Worm (Caenorhabditis elegans) whole organism, L1 larva: Measurements from ENCODE around the gene C17H11.6.

Experiments used
- C16A3.4 ChIP-seq: fragments of 150-350 bp; optimal IDR thresholded peaks from 2 replicates; lab custom pipeline; 2014; ENCODE audit warnings: missing biosample characterization, missing genetic modification characterization
- F16B12.6 ChIP-seq: fragments of 150-350 bp; optimal IDR thresholded peaks from 2 replicates; lab custom pipeline; 2014; ENCODE audit warnings: missing biosample characterization, missing genetic modification characterization
- aly-2 ChIP-seq: fragments of 150-350 bp; optimal IDR thresholded peaks from 2 replicates; lab custom pipeline; 2014; ENCODE audit warnings: missing biosample characterization, missing genetic modification characterization
- ama-1 ChIP-seq: fragments of 150-350 bp; optimal IDR thresholded peaks from 2 replicates; lab custom pipeline; 2014
- blmp-1 ChIP-seq: fragments of 150-350 bp; optimal IDR thresholded peaks from 2 replicates; lab custom pipeline; 2014; ENCODE audit warnings: missing biosample characterization, missing genetic modification characterization
- ces-1 ChIP-seq: fragments of 150-350 bp; optimal IDR thresholded peaks from 2 replicates; lab custom pipeline; 2014; ENCODE audit warnings: missing biosample characterization, missing genetic modification reagents, missing genetic modification characterization
- dsc-1 ChIP-seq: sonication (generic microtip); optimal IDR thresholded peaks from 2 replicates; lab custom pipeline; 2016; ENCODE audit warnings: mild to moderate bottlenecking, missing genetic modification characterization, missing compliant biosample characterization
- efl-1 ChIP-seq, 4 experiments: fragments of 150-350 bp; optimal IDR thresholded peaks in 3 of 4; peaks in 1 of 4; 1 replicate in 1 of 4; 2 replicates in 3 of 4; lab custom pipeline; 2014; ENCODE audit warnings: missing biosample characterization in 2 of 4, missing genetic modification characterization in 2 of 4, missing genetic modification reagents in 2 of 4
- egl-13 ChIP-seq: sonication (generic microtip); optimal IDR thresholded peaks from 2 replicates; lab custom pipeline; 2016; ENCODE audit warnings: missing genotype, missing genetic modification reagents, missing genetic modification characterization, missing compliant biosample characterization
- elt-2 ChIP-seq: sonication (generic microtip); optimal IDR thresholded peaks from 2 replicates; lab custom pipeline; 2016; ENCODE audit warnings: missing genetic modification characterization, mild to moderate bottlenecking, inconsistent platforms, missing compliant biosample characterization, missing genetic modification reagents
- elt-3 ChIP-seq, 6 experiments: fragments of 150-350 bp in 1 of 6; sonication (generic microtip); optimal IDR thresholded peaks; 2 replicates each; lab custom pipeline; 2017 to 2018; ENCODE audit warnings: missing biosample characterization in 6 of 6, missing genetic modification characterization in 6 of 6, inconsistent platforms in 1 of 6
- fkh-4 ChIP-seq: sonication (generic microtip); optimal IDR thresholded peaks from 2 replicates; lab custom pipeline; 2016; ENCODE audit warnings: missing compliant biosample characterization, missing genetic modification characterization, borderline replicate concordance
- grh-1 ChIP-seq: fragments of 200-800 bp; sonication (Bioruptor generic); IDR thresholded peaks from 2 replicates; pipeline ENCODE4 v1.3.6; 2022; ENCODE audit warnings: missing genetic modification reagents, missing genetic modification characterization, missing compliant biosample characterization
- hlh-4 ChIP-seq: sonication (generic microtip); optimal IDR thresholded peaks from 2 replicates; lab custom pipeline; 2016; ENCODE audit warnings: mild to moderate bottlenecking, missing genetic modification characterization, missing compliant biosample characterization
- hpl-2 ChIP-seq: fragments of 150-350 bp; optimal IDR thresholded peaks from 2 replicates; lab custom pipeline; 2014; ENCODE audit warnings: missing biosample characterization, missing genetic modification reagents, missing genetic modification characterization
- irx-1 ChIP-seq: sonication (generic microtip); optimal IDR thresholded peaks from 2 replicates; lab custom pipeline; 2016; ENCODE audit warnings: missing genetic modification characterization, missing compliant biosample characterization
- lin-13 ChIP-seq: fragments of 150-350 bp; optimal IDR thresholded peaks from 2 replicates; lab custom pipeline; 2014; ENCODE audit warnings: missing biosample characterization, missing genetic modification reagents, missing genetic modification characterization
- lin-15B ChIP-seq: fragments of 150-350 bp; sonication (generic microtip); optimal IDR thresholded peaks from 3 replicates; lab custom pipeline; 2014; ENCODE audit warnings: missing biosample characterization, missing genetic modification characterization
- lin-35 ChIP-seq, 2 experiments: fragments of 150-350 bp; optimal IDR thresholded peaks; 2 replicates each; lab custom pipeline; 2014; ENCODE audit warnings: missing biosample characterization in 2 of 2, missing genetic modification characterization in 2 of 2, missing genetic modification reagents in 2 of 2
- lin-39 ChIP-seq: fragments of 150-350 bp; optimal IDR thresholded peaks from 2 replicates; lab custom pipeline; 2014; ENCODE audit warnings: missing biosample characterization, missing genetic modification reagents, missing genetic modification characterization
- lir-3 ChIP-seq: sonication (generic microtip); optimal IDR thresholded peaks from 2 replicates; lab custom pipeline; 2016; ENCODE audit warnings: mild to moderate bottlenecking, missing genetic modification characterization, moderate library complexity, missing compliant biosample characterization; ENCODE audit not compliant: poor library complexity
- mab-9 ChIP-seq: fragments of 200-800 bp; sonication (Bioruptor generic); IDR thresholded peaks from 2 replicates; pipeline ENCODE4 v1.3.6; 2022; ENCODE audit warnings: missing genetic modification reagents, missing genetic modification characterization, missing compliant biosample characterization
- mdl-1 ChIP-seq, 2 experiments: fragments of 150-350 bp; optimal IDR thresholded peaks; 2 replicates each; lab custom pipeline; 2014 to 2017; ENCODE audit warnings: missing biosample characterization in 2 of 2, missing genetic modification characterization in 2 of 2, inconsistent platforms in 1 of 2
- mef-2 ChIP-seq: fragments of 150-350 bp; optimal IDR thresholded peaks from 2 replicates; lab custom pipeline; 2014; ENCODE audit warnings: missing biosample characterization, missing genetic modification characterization
- nhr-20 ChIP-seq: sonication (generic microtip); optimal IDR thresholded peaks from 2 replicates; lab custom pipeline; 2016; ENCODE audit warnings: mild to moderate bottlenecking, missing genetic modification characterization, missing compliant biosample characterization
- nhr-237 ChIP-seq: fragments of 150-350 bp; optimal IDR thresholded peaks from 2 replicates; lab custom pipeline; 2014; ENCODE audit warnings: missing biosample characterization, missing genetic modification characterization
- nhr-28 ChIP-seq: fragments of 150-350 bp; optimal IDR thresholded peaks from 2 replicates; lab custom pipeline; 2014; ENCODE audit warnings: missing biosample characterization, missing genetic modification characterization
- nhr-47 ChIP-seq: sonication (generic microtip); optimal IDR thresholded peaks from 2 replicates; lab custom pipeline; 2016; ENCODE audit warnings: mild to moderate bottlenecking, missing genetic modification characterization, moderate library complexity, missing compliant biosample characterization
- nhr-76 ChIP-seq: sonication (generic microtip); optimal IDR thresholded peaks from 2 replicates; lab custom pipeline; 2017; ENCODE audit warnings: missing biosample characterization, missing genetic modification characterization
- nhr-90 ChIP-seq: sonication (generic microtip); optimal IDR thresholded peaks from 2 replicates; lab custom pipeline; 2016; ENCODE audit warnings: mild to moderate bottlenecking, missing genetic modification characterization, missing compliant biosample characterization; ENCODE audit not compliant: poor library complexity
- pag-3 ChIP-seq: sonication (generic microtip); optimal IDR thresholded peaks from 2 replicates; lab custom pipeline; 2017; ENCODE audit warnings: missing genetic modification characterization, mild to moderate bottlenecking, missing compliant biosample characterization, antibody characterized with exemption, borderline replicate concordance; ENCODE audit not compliant: insufficient read depth
- pax-3 ChIP-seq: fragments of 200-800 bp; sonication (Bioruptor generic); optimal IDR thresholded peaks from 2 replicates; lab custom pipeline; 2018; ENCODE audit warnings: mild to moderate bottlenecking, missing genetic modification characterization, moderate library complexity, missing compliant biosample characterization
- pqm-1 ChIP-seq: sonication (generic microtip); optimal IDR thresholded peaks from 3 replicates; lab custom pipeline; 2017; ENCODE audit warnings: missing biosample characterization, missing genetic modification characterization
- skn-1 ChIP-seq: fragments of 150-350 bp; optimal IDR thresholded peaks from 2 replicates; lab custom pipeline; 2014; ENCODE audit warnings: missing biosample characterization, missing genetic modification characterization
- snu-23 ChIP-seq: sonication (generic microtip); optimal IDR thresholded peaks from 2 replicates; lab custom pipeline; 2016; ENCODE audit warnings: missing genetic modification characterization, missing compliant biosample characterization
- tbx-2 ChIP-seq: sonication (generic microtip); optimal IDR thresholded peaks from 2 replicates; lab custom pipeline; 2016; ENCODE audit warnings: missing genetic modification characterization, missing compliant biosample characterization
- tlp-1 ChIP-seq: fragments of 150-350 bp; optimal IDR thresholded peaks from 2 replicates; lab custom pipeline; 2014; ENCODE audit warnings: missing biosample characterization, missing genetic modification characterization
- unc-130 ChIP-seq: fragments of 150-350 bp; optimal IDR thresholded peaks from 2 replicates; lab custom pipeline; 2017; ENCODE audit warnings: missing biosample characterization, missing genetic modification characterization, inconsistent platforms
- unc-62 ChIP-seq: fragments of 150-350 bp; optimal IDR thresholded peaks from 2 replicates; lab custom pipeline; 2014; ENCODE audit warnings: missing biosample characterization, missing genetic modification reagents, missing genetic modification characterization
- unc-86 ChIP-seq: sonication (generic microtip); optimal IDR thresholded peaks from 2 replicates; lab custom pipeline; 2016; ENCODE audit warnings: missing genetic modification characterization, missing compliant biosample characterization
- vab-15 ChIP-seq: sonication (generic microtip); optimal IDR thresholded peaks from 2 replicates; lab custom pipeline; 2017; ENCODE audit warnings: missing genotype, mild to moderate bottlenecking, missing genetic modification characterization, missing compliant biosample characterization
- xbp-1 ChIP-seq: sonication (generic microtip); optimal IDR thresholded peaks from 2 replicates; lab custom pipeline; 2016; ENCODE audit warnings: missing genetic modification characterization, missing compliant biosample characterization
- zip-4 ChIP-seq: fragments of 200-800 bp; sonication (Bioruptor generic); optimal IDR thresholded peaks from 2 replicates; lab custom pipeline; 2018; ENCODE audit warnings: mild to moderate bottlenecking, missing genetic modification characterization, moderate library complexity, missing compliant biosample characterization
- ztf-11 ChIP-seq, 2 experiments: sonication (generic microtip); optimal IDR thresholded peaks; 2 replicates each; lab custom pipeline; 2016 to 2017; ENCODE audit warnings: missing genetic modification characterization in 2 of 2, missing biosample characterization in 1 of 2, missing compliant biosample characterization in 1 of 2

C17H11.6 gene

DNA sequence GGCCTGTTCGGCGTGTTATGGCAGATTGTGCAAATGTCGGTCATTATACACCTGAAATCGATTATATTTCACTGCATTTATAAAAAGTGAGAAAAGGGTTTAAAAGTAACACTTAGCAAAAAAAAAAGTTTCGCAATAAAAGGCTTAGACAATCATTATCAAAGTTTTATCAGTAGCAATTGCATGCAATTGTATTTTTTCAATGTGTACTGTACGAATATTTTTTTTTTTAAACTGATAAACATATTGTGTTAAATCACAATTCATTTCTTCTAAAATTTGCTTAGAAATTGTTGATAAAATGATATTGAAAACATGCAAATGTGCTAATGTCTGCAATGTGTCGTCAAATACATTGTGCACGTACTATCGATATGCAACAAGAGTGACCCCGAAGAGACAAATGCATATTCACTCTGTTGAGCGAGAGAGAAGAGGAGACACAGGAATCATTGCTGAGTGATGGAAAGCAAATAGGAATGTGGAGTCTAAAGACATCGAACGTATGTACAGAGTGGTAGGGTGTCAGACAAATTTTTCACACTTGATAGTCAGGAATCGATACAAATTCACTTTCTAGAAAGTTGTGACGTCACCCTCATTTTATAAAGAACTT, 67.2 kb downstream of the C17H11.6 start, which contains the start of gene C02B8.6 (continued):
- TF ChIP-seq dsc-1 (tag; lab: Kevin White, UChicago) (peak; percentile 13), mab-9 (no peak), efl-1 (optimal IDR thresholded peaks at IDR 0.05; lab: Kevin White, UChicago) (peak; percentile 29 to 36), efl-1 (GFP tag; optimal IDR thresholded peaks at IDR 0.05 in 1 of 2; lab: Kevin White, UChicago) (peak; percentile 44 to 84), fkh-4 (no peak), nhr-28 (no peak), nhr-76 (tag; lab: Kevin White, UChicago) (no peak), lin-13 (GFP tag; lab: Kevin White, UChicago) (no peak), pax-3 (tag; lab: Kevin White, UChicago) (no peak), nhr-90 (tag; lab: Kevin White, UChicago) (no peak), tlp-1 (tag; lab: Kevin White, UChicago) (no peak), tbx-2 (tag; lab: Kevin White, UChicago) (no peak), lin-15B (no peak), ama-1 (lab: Kevin White, UChicago) (no peak), ztf-11 (tag; optimal IDR thresholded peaks at IDR 0.05; lab: Kevin White, UChicago) (no peak), aly-2 (no peak), C16A3.4 (peak; percentile 42), pqm-1 (tag; lab: Kevin White, UChicago) (no peak), pag-3 (tag; lab: Kevin White, UChicago) (no peak), blmp-1 (tag; lab: Kevin White, UChicago) (peak; percentile 63), hpl-2 (GFP tag; lab: Kevin White, UChicago) (no peak), lin-35 (GFP tag; optimal IDR thresholded peaks at IDR 0.05; lab: Kevin White, UChicago) (peak; percentile 24 to 60), unc-130 (no peak), snu-23 (peak; percentile 60), egl-13 (tag; lab: Kevin White, UChicago) (no peak), mdl-1 (tag; optimal IDR thresholded peaks at IDR 0.05; lab: Kevin White, UChicago) (peak in 1 of 2 experiments; percentile 23), elt-3 (tag; optimal IDR thresholded peaks at IDR 0.05; lab: Kevin White, UChicago) (peak in 1 of 6 experiments; percentile 21), elt-2 (tag; lab: Kevin White, UChicago) (peak; percentile 13), skn-1 (no peak), irx-1 (tag; lab: Kevin White, UChicago) (peak; percentile 17), lin-39 (no peak), nhr-20 (tag; lab: Kevin White, UChicago) (peak; percentile 25), F16B12.6 (tag; lab: Kevin White, UChicago) (peak; percentile 81), vab-15 (tag; lab: Kevin White, UChicago) (no peak), nhr-237 (no peak), hlh-4 (tag; lab: Kevin White, UChicago) (no peak), ces-1 (no peak), zip-4 (no peak), xbp-1 (peak; percentile 27), mef-2 (no peak), lir-3 (tag; lab: Kevin White, UChicago) (no peak), unc-86 (tag; lab: Kevin White, UChicago) (no peak), unc-62 (GFP tag; lab: Kevin White, UChicago) (no peak), nhr-47 (tag; lab: Kevin White, UChicago) (peak; percentile 39), grh-1 (GFP tag; lab: Robert Waterston, UW) (no peak)
- TF ChIP-seq, all 84 proteins: peak for 22
